Fruit fly (Drosophila melanogaster): ENCODE data around the gene Lectin-galC1.

The Lectin-galC1 gene

dm6 chr2L:19398317-19399234 lies 18.7 kb upstream of the Lectin-galC1 start, which contains the start of gene CG17544 (continued):
- TF ChIP-seq CG2712 (tag; optimal IDR thresholded peaks at IDR 0.05) (peak; percentile 89), CG15269 (tag; optimal IDR thresholded peaks at IDR 0.05) (peak; percentile 81), emc (GFP tag; optimal IDR thresholded peaks at IDR 0.05) (no peak), CG13624 (GFP tag; optimal IDR thresholded peaks at IDR 0.05) (peak; percentile 18), bsh (GFP tag; optimal IDR thresholded peaks at IDR 0.05) (peak; percentile 72 to 86), lmd (GFP tag; IDR thresholded peaks at IDR 0.05) (peak; percentile 51; the same call in 1 of the 2 replicates), Awh (GFP tag; IDR thresholded peaks at IDR 0.05) (no peak), Lhr (GFP tag; optimal IDR thresholded peaks at IDR 0.05) (peak; percentile 8), jumu (GFP tag; optimal IDR thresholded peaks at IDR 0.05) (peak; percentile 28), Myb (GFP tag; optimal IDR thresholded peaks at IDR 0.05) (peak; percentile 25), Vsx1 (GFP tag; optimal IDR thresholded peaks at IDR 0.05) (peak; percentile 53), wdn (GFP tag; IDR thresholded peaks at IDR 0.05) (peak; percentile 42), usp (GFP tag; optimal IDR thresholded peaks at IDR 0.05) (no peak), run (tag; optimal IDR thresholded peaks at IDR 0.05) (peak; percentile 50), CG7556 (GFP tag; optimal IDR thresholded peaks at IDR 0.05) (peak; percentile 95), fd96Cb (tag; optimal IDR thresholded peaks at IDR 0.05) (peak; percentile 77), CG31441 (GFP tag; IDR thresholded peaks at IDR 0.05) (peak; percentile 75), CHES-1-like (GFP tag; optimal IDR thresholded peaks at IDR 0.05) (peak; percentile 30), Jarid2 (GFP tag; optimal IDR thresholded peaks at IDR 0.05) (peak; percentile 64), CG2199 (GFP tag; IDR thresholded peaks at IDR 0.05) (peak; percentile 85; the same call in 2 of the 3 replicates), maf-S (GFP tag; optimal IDR thresholded peaks at IDR 0.05) (no peak), wor (GFP tag; IDR thresholded peaks at IDR 0.05) (peak; percentile 21; the same call in 1 of the 2 replicates), esg (GFP tag; conservative IDR thresholded peaks at IDR 0.05) (peak; percentile 40), oc (tag; optimal IDR thresholded peaks at IDR 0.05) (peak; percentile 77), danr (GFP tag; IDR thresholded peaks at IDR 0.05) (peak; percentile 41; the same call in 1 of the 2 replicates), CG7963 (GFP tag; IDR thresholded peaks at IDR 0.05; ENCODE audit: partially characterized antibody) (no peak), MBD-R2 (GFP tag; IDR thresholded peaks at IDR 0.05) (no peak; the same call in 1 of the 2 replicates), sima (GFP tag; optimal IDR thresholded peaks at IDR 0.05) (no peak), CG8290 (GFP tag; optimal IDR thresholded peaks at IDR 0.05) (peak; percentile 19), CG8290 (tag; optimal IDR thresholded peaks at IDR 0.05) (peak in 1 of 2 experiments; percentile 75), ewg (GFP tag; optimal IDR thresholded peaks at IDR 0.05) (peak; percentile 62), CG12155 (GFP tag; optimal IDR thresholded peaks at IDR 0.05) (peak; percentile 54), CG3838 (GFP tag; optimal IDR thresholded peaks at IDR 0.05) (no peak), Oaz (GFP tag; IDR thresholded peaks at IDR 0.05) (no peak), ara (GFP tag; IDR thresholded peaks at IDR 0.05) (no peak), CG13775 (GFP tag; optimal IDR thresholded peaks at IDR 0.05) (peak; percentile 89), ro (GFP tag; IDR thresholded peaks at IDR 0.05) (no peak), en (GFP tag; optimal IDR thresholded peaks at IDR 0.05) (no peak), onecut (GFP tag; IDR thresholded peaks at IDR 0.05) (peak; percentile 92), CG14050 (GFP tag; IDR thresholded peaks at IDR 0.05) (no peak; the same call in 2 of the 3 replicates), pho (GFP tag; optimal IDR thresholded peaks at IDR 0.05) (peak; percentile 26), hb (GFP tag; IDR thresholded peaks at IDR 0.05; ENCODE audit: partially characterized antibody) (no peak), Sin3A (optimal IDR thresholded peaks at IDR 0.05) (no peak), HmgD (GFP tag; optimal IDR thresholded peaks at IDR 0.05) (no peak), crp (GFP tag; optimal IDR thresholded peaks at IDR 0.05) (peak in 1 of 2 experiments; percentile 34), Abd-B (GFP tag; optimal IDR thresholded peaks at IDR 0.05) (peak; percentile 70), bigmax (GFP tag; optimal IDR thresholded peaks at IDR 0.05) (no peak), Asciz (GFP tag; optimal IDR thresholded peaks at IDR 0.05) (peak; percentile 64), kni (GFP tag; optimal IDR thresholded peaks at IDR 0.05) (peak; percentile 61)

All from whole organism, embryonic.